Fruit fly (Drosophila melanogaster) whole organism, embryonic: ENCODE measurements around the gene CG32278.

ENCODE experiments used
- Atf3 ChIP-seq: fragments of 200-800 bp; sonication (Bioruptor generic); optimal IDR thresholded peaks from 3 replicates; lab custom pipeline; 2016; ENCODE audit warnings: missing biosample characterization, missing genetic modification characterization
- CG11247 ChIP-seq: fragments of 200-800 bp; sonication (Bioruptor generic); IDR thresholded peaks from 2 replicates; pipeline ENCODE4 v1.3.6; 2022; ENCODE audit warnings: missing biosample characterization, missing genetic modification characterization
- CG11456 ChIP-seq: fragments of 200-800 bp; sonication (Bioruptor generic); IDR thresholded peaks from 3 replicates; pipeline ENCODE4 v1.3.6; 2022; ENCODE audit warnings: missing biosample characterization, missing genetic modification characterization
- CG12104 ChIP-seq: fragments of 200-800 bp; sonication (Bioruptor generic); optimal IDR thresholded peaks from 3 replicates; lab custom pipeline; 2016; ENCODE audit warnings: missing biosample characterization, missing genetic modification characterization
- CG12236 ChIP-seq: fragments of 200-800 bp; sonication (Bioruptor generic); optimal IDR thresholded peaks from 2 replicates; lab custom pipeline; 2016; ENCODE audit warnings: missing biosample characterization, missing genetic modification characterization
- CG13775 ChIP-seq: fragments of 200-800 bp; sonication (Bioruptor generic); optimal IDR thresholded peaks from 3 replicates; lab custom pipeline; 2017; ENCODE audit warnings: missing biosample characterization, mild to moderate bottlenecking, missing genetic modification characterization
- CG1529 ChIP-seq: fragments of 200-800 bp; sonication (Bioruptor generic); optimal IDR thresholded peaks from 3 replicates; lab custom pipeline; 2018; ENCODE audit warnings: missing biosample characterization, missing genetic modification characterization
- CG1792 ChIP-seq: fragments of 200-800 bp; sonication (Bioruptor generic); optimal IDR thresholded peaks from 2 replicates; lab custom pipeline; 2016; ENCODE audit warnings: missing biosample characterization, missing genetic modification characterization
- CG30020 ChIP-seq: fragments of 200-800 bp; optimal IDR thresholded peaks from 2 replicates; lab custom pipeline; 2019; ENCODE audit warnings: missing biosample characterization, mild to moderate bottlenecking, missing genetic modification characterization, moderate library complexity
- CG3407 ChIP-seq: fragments of 200-800 bp; sonication (Bioruptor generic); optimal IDR thresholded peaks from 2 replicates; lab custom pipeline; 2018; ENCODE audit warnings: missing biosample characterization, mild to moderate bottlenecking, missing genetic modification characterization
- CG3995 ChIP-seq: fragments of 200-800 bp; sonication (Bioruptor generic); optimal IDR thresholded peaks from 3 replicates; lab custom pipeline; 2016; ENCODE audit warnings: missing biosample characterization, missing genetic modification characterization
- CG4282 ChIP-seq: fragments of 200-800 bp; sonication (Bioruptor generic); optimal IDR thresholded peaks from 2 replicates; lab custom pipeline; 2016; ENCODE audit warnings: missing biosample characterization, missing genetic modification characterization
- CG4730 ChIP-seq: fragments of 200-800 bp; sonication (Bioruptor generic); IDR thresholded peaks from 2 replicates; pipeline ENCODE4 v1.3.6; 2022; ENCODE audit warnings: missing biosample characterization, missing genetic modification characterization
- CG5245 ChIP-seq: fragments of 200-800 bp; sonication (Bioruptor generic); optimal IDR thresholded peaks from 3 replicates; lab custom pipeline; 2016; ENCODE audit warnings: missing biosample characterization, missing genetic modification characterization
- CG6254 ChIP-seq: fragments of 200-800 bp; sonication (Bioruptor generic); optimal IDR thresholded peaks from 3 replicates; lab custom pipeline; 2017; ENCODE audit warnings: mild to moderate bottlenecking, missing biosample characterization, missing genetic modification reagents, missing genetic modification characterization
- CG6854 ChIP-seq: fragments of 200-800 bp; sonication (Bioruptor generic); optimal IDR thresholded peaks from 3 replicates; lab custom pipeline; 2017; ENCODE audit warnings: missing biosample characterization, mild to moderate bottlenecking, missing genetic modification characterization
- CG7556 ChIP-seq: fragments of 200-800 bp; sonication (Bioruptor generic); optimal IDR thresholded peaks from 2 replicates; lab custom pipeline; 2017; ENCODE audit warnings: missing biosample characterization, mild to moderate bottlenecking, missing genetic modification characterization
- CG7745 ChIP-seq: fragments of 200-800 bp; sonication (Bioruptor generic); optimal IDR thresholded peaks from 2 replicates; lab custom pipeline; 2018; ENCODE audit warnings: missing biosample characterization, mild to moderate bottlenecking, missing genetic modification characterization, moderate library complexity
- CG7839 ChIP-seq: fragments of 200-800 bp; sonication (Bioruptor generic); optimal IDR thresholded peaks from 3 replicates; lab custom pipeline; 2018; ENCODE audit warnings: missing biosample characterization, mild to moderate bottlenecking, missing genetic modification characterization, moderate library complexity
- CG8388 ChIP-seq: fragments of 200-800 bp; sonication (Bioruptor generic); optimal IDR thresholded peaks from 2 replicates; lab custom pipeline; 2019; ENCODE audit warnings: missing biosample characterization, mild to moderate bottlenecking, missing genetic modification characterization, moderate library complexity
- CG9609 ChIP-seq: fragments of 200-800 bp; sonication (Bioruptor generic); optimal IDR thresholded peaks from 3 replicates; lab custom pipeline; 2016; ENCODE audit warnings: missing biosample characterization, missing genetic modification characterization
- CG9727 ChIP-seq: fragments of 200-800 bp; sonication (Bioruptor generic); optimal IDR thresholded peaks from 3 replicates; lab custom pipeline; 2017; ENCODE audit warnings: missing biosample characterization, mild to moderate bottlenecking, missing genetic modification characterization
- CG9817 ChIP-seq: fragments of 200-800 bp; sonication (Bioruptor generic); optimal IDR thresholded peaks from 2 replicates; lab custom pipeline; 2018; ENCODE audit warnings: missing biosample characterization, mild to moderate bottlenecking, missing genetic modification characterization, moderate library complexity
- CkIIα-i1 ChIP-seq: fragments of 200-800 bp; sonication (Bioruptor generic); IDR thresholded peaks from 2 replicates; pipeline ENCODE4 v1.3.6; 2022; ENCODE audit warnings: missing biosample characterization, missing genetic modification characterization
- Dek ChIP-seq: fragments of 200-800 bp; sonication (Bioruptor generic); optimal IDR thresholded peaks from 3 replicates; lab custom pipeline; 2019; ENCODE audit warnings: missing biosample characterization, mild to moderate bottlenecking, missing genetic modification characterization, moderate library complexity
- Doc3 ChIP-seq: fragments of 200-800 bp; sonication (Bioruptor generic); IDR thresholded peaks from 3 replicates; pipeline ENCODE4 v1.3.6; 2022; ENCODE audit warnings: missing biosample characterization, missing genetic modification characterization; ENCODE audit not compliant: partially characterized antibody
- ERR ChIP-seq: fragments of 200-800 bp; sonication (Bioruptor generic); optimal IDR thresholded peaks from 2 replicates; lab custom pipeline; 2016; ENCODE audit warnings: missing biosample characterization, missing genetic modification characterization
- Eip74EF ChIP-seq, 2 experiments: fragments of 200-800 bp in 1 of 2; fragments of >200 bp in 1 of 2; sonication (Bioruptor generic) in 1 of 2; optimal IDR thresholded peaks; 2 replicates each; lab custom pipeline; 2017 to 2019; ENCODE audit warnings: missing biosample characterization in 2 of 2, missing genetic modification characterization in 2 of 2, mild to moderate bottlenecking in 1 of 2, moderate library complexity in 1 of 2
- Kr ChIP-seq: fragments of 200-800 bp; sonication (Bioruptor generic); optimal IDR thresholded peaks from 2 replicates; lab custom pipeline; 2017; ENCODE audit warnings: missing biosample characterization, mild to moderate bottlenecking, missing genetic modification characterization
- Mes4 ChIP-seq: fragments of 200-800 bp; sonication (Bioruptor generic); optimal IDR thresholded peaks from 2 replicates; lab custom pipeline; 2016; ENCODE audit warnings: missing biosample characterization, missing genetic modification characterization
- Myb ChIP-seq: fragments of 200-800 bp; sonication (Bioruptor generic); optimal IDR thresholded peaks from 2 replicates; lab custom pipeline; 2016; ENCODE audit warnings: missing biosample characterization, missing genetic modification characterization
- Nf-YA ChIP-seq: fragments of 200-800 bp; sonication (Bioruptor generic); IDR thresholded peaks from 2 replicates; pipeline ENCODE4 v1.3.6; 2022; ENCODE audit warnings: missing biosample characterization, missing genetic modification characterization
- Nf-YB ChIP-seq: fragments of 200-800 bp; sonication (Bioruptor generic); optimal IDR thresholded peaks from 3 replicates; lab custom pipeline; 2019; ENCODE audit warnings: missing biosample characterization, mild to moderate bottlenecking, missing genetic modification characterization, moderate library complexity
- YL-1 ChIP-seq: fragments of 200-800 bp; sonication (Bioruptor generic); optimal IDR thresholded peaks from 3 replicates; lab custom pipeline; 2017; ENCODE audit warnings: missing biosample characterization, mild to moderate bottlenecking, missing genetic modification characterization
- btn ChIP-seq: fragments of 200-800 bp; sonication (Bioruptor generic); optimal IDR thresholded peaks from 2 replicates; lab custom pipeline; 2016; ENCODE audit warnings: missing biosample characterization, missing genetic modification characterization
- chn ChIP-seq: fragments of 200-800 bp; sonication (Bioruptor generic); optimal IDR thresholded peaks from 2 replicates; lab custom pipeline; 2016; ENCODE audit warnings: missing biosample characterization, missing genetic modification characterization
- ci ChIP-seq: fragments of 200-800 bp; sonication (Bioruptor generic); IDR thresholded peaks from 3 replicates; pipeline ENCODE4 v1.3.6; 2022; ENCODE audit warnings: missing biosample characterization, missing genetic modification characterization
- danr ChIP-seq: fragments of 200-800 bp; sonication (Bioruptor generic); IDR thresholded peaks from 2 replicates; pipeline ENCODE4 v1.3.6; 2022; ENCODE audit warnings: missing biosample characterization, missing genetic modification characterization
- emc ChIP-seq: fragments of 200-800 bp; sonication (Bioruptor generic); optimal IDR thresholded peaks from 2 replicates; lab custom pipeline; 2016; ENCODE audit warnings: missing biosample characterization, missing genetic modification characterization
- eyg ChIP-seq: fragments of 200-800 bp; sonication (Bioruptor generic); optimal IDR thresholded peaks from 3 replicates; lab custom pipeline; 2016; ENCODE audit warnings: missing biosample characterization, missing genetic modification characterization
- kah ChIP-seq: fragments of 200-800 bp; sonication (Bioruptor generic); optimal IDR thresholded peaks from 2 replicates; lab custom pipeline; 2018; ENCODE audit warnings: missing biosample characterization, mild to moderate bottlenecking, missing genetic modification characterization
- kay ChIP-seq: fragments of 200-800 bp; sonication (Bioruptor generic); optimal IDR thresholded peaks from 2 replicates; lab custom pipeline; 2016; ENCODE audit warnings: missing biosample characterization, missing genetic modification characterization
- lola ChIP-seq, 3 experiments: fragments of >200 bp in 2 of 3; fragments of 200-800 bp in 1 of 3; sonication (Bioruptor generic) in 1 of 3; optimal IDR thresholded peaks; 2 replicates each; lab custom pipeline; 2017 to 2019; ENCODE audit warnings: missing biosample characterization in 3 of 3, missing genetic modification characterization in 3 of 3, mild to moderate bottlenecking in 1 of 3, moderate library complexity in 1 of 3
- luna ChIP-seq: fragments of 200-800 bp; sonication (Bioruptor generic); optimal IDR thresholded peaks from 2 replicates; lab custom pipeline; 2016; ENCODE audit warnings: missing biosample characterization, missing genetic modification characterization
- nerfin-2 ChIP-seq: fragments of 200-800 bp; sonication (Bioruptor generic); IDR thresholded peaks from 2 replicates; pipeline ENCODE4 v1.3.6; 2022; ENCODE audit warnings: missing biosample characterization, missing genetic modification characterization; ENCODE audit not compliant: partially characterized antibody
- nmo ChIP-seq: fragments of 200-800 bp; sonication (Bioruptor generic); optimal IDR thresholded peaks from 2 replicates; lab custom pipeline; 2018; ENCODE audit warnings: missing biosample characterization, mild to moderate bottlenecking, missing genetic modification characterization, moderate library complexity
- onecut ChIP-seq: fragments of 200-800 bp; sonication (Bioruptor generic); IDR thresholded peaks from 2 replicates; pipeline ENCODE4 v1.3.6; 2022; ENCODE audit warnings: missing biosample characterization, missing genetic modification characterization
- p53 ChIP-seq: fragments of 200-800 bp; sonication (Bioruptor generic); optimal IDR thresholded peaks from 2 replicates; lab custom pipeline; 2016; ENCODE audit warnings: missing biosample characterization, missing genetic modification characterization
- pho ChIP-seq: fragments of 200-800 bp; sonication (Bioruptor generic); optimal IDR thresholded peaks from 2 replicates; lab custom pipeline; 2016; ENCODE audit warnings: missing biosample characterization, missing genetic modification characterization
- sd ChIP-seq: fragments of 200-800 bp; sonication (Bioruptor generic); optimal IDR thresholded peaks from 3 replicates; lab custom pipeline; 2018; ENCODE audit warnings: missing biosample characterization, mild to moderate bottlenecking, missing genetic modification characterization, moderate library complexity
- ttk ChIP-seq: fragments of 200-800 bp; sonication (Bioruptor generic); IDR thresholded peaks from 2 replicates; pipeline ENCODE4 v2.1.2; 2022; ENCODE audit warnings: missing biosample characterization, missing genetic modification characterization

CG32278 gene

dm6 chr3L:3194059-3194458 lies 25.0 kb downstream of the CG32278 start (continued):
- TF ChIP-seq chn (GFP tag; lab: Kevin White, UChicago): peak; percentile 76
- TF ChIP-seq CG9727 (GFP tag; lab: Kevin White, UChicago): peak; percentile 94
- TF ChIP-seq CG11456 (GFP tag; lab: Robert Waterston, UW): peak; percentile 91
- TF ChIP-seq Nf-YB: peak; percentile 82
- peak; percentile 80 for TF ChIP-seq kay (GFP tag; lab: Kevin White, UChicago)
- TF ChIP-seq CG1792 (GFP tag; lab: Kevin White, UChicago): peak; percentile 50
- no peak for TF ChIP-seq CG4282 (GFP tag; lab: Kevin White, UChicago)
- TF ChIP-seq CG11247: peak; percentile 92
- TF ChIP-seq CkIIα-i1 (GFP tag; lab: Robert Waterston, UW): 0 out of 2 replicates have a peak, but pooled peaks have one; percentile 15
- peak; percentile 88 for TF ChIP-seq kah (GFP tag; lab: Kevin White, UChicago)
- TF ChIP-seq Atf3 (GFP tag; lab: Kevin White, UChicago): peak; percentile 4
- TF ChIP-seq CG3407 (GFP tag; lab: Kevin White, UChicago): peak; percentile 80
- TF ChIP-seq danr (GFP tag; lab: Robert Waterston, UW): peak; percentile 85
- no peak for TF ChIP-seq Doc3 (GFP tag; lab: Robert Waterston, UW)
- TF ChIP-seq sd: peak; percentile 79
- peak; percentile 32 for TF ChIP-seq Myb (GFP tag; lab: Kevin White, UChicago)
- TF ChIP-seq eyg (GFP tag; lab: Kevin White, UChicago): no peak
- TF ChIP-seq Dek: peak; percentile 93
- TF ChIP-seq luna (GFP tag; lab: Kevin White, UChicago): peak; percentile 8
- TF ChIP-seq Kr: no peak
- TF ChIP-seq ERR (GFP tag; lab: Kevin White, UChicago): peak; percentile 50
- peak; percentile 36 for TF ChIP-seq CG3995 (GFP tag; lab: Kevin White, UChicago)
- TF ChIP-seq CG7839: peak; percentile 95
- TF ChIP-seq CG6254 (GFP tag; lab: Kevin White, UChicago): peak; percentile 93
- TF ChIP-seq YL-1 (GFP tag; lab: Kevin White, UChicago): peak; percentile 74
- TF ChIP-seq emc: no peak
- TF ChIP-seq CG7556 (GFP tag; lab: Kevin White, UChicago): peak; percentile 92
- peak; percentile 96 for TF ChIP-seq nmo
- peak; percentile 91 for TF ChIP-seq ttk (GFP tag; lab: Robert Waterston, UW)
- TF ChIP-seq CG4730 (GFP tag; lab: Robert Waterston, UW): peak; percentile 90
- peak; percentile 48 for TF ChIP-seq CG30020
- peak; percentile 56 for TF ChIP-seq CG7745
- TF ChIP-seq CG6854 (GFP tag; lab: Kevin White, UChicago): peak; percentile 88
- peak; percentile 87 for TF ChIP-seq CG5245 (GFP tag; lab: Kevin White, UChicago)
- TF ChIP-seq onecut (GFP tag; lab: Robert Waterston, UW): peak; percentile 91
- peak; percentile 29 for TF ChIP-seq pho (GFP tag; lab: Kevin White, UChicago)
- TF ChIP-seq p53: no peak
- TF ChIP-seq Eip74EF (GFP tag; optimal IDR thresholded peaks at IDR 0.05; lab: Kevin White, UChicago): peak in 1 of 2 experiments; percentile 91
- peak; percentile 89 for TF ChIP-seq CG12104
- TF ChIP-seq CG8388: peak; percentile 95
- peak; percentile 13 for TF ChIP-seq CG9609 (GFP tag; lab: Kevin White, UChicago)
- no peak for TF ChIP-seq nerfin-2 (GFP tag; lab: Robert Waterston, UW)
- peak; percentile 88 for TF ChIP-seq CG13775
- TF ChIP-seq btn (GFP tag; lab: Kevin White, UChicago): no peak
- TF ChIP-seq CG9817: peak; percentile 82
- TF ChIP-seq Nf-YA: peak; percentile 88
- peak; percentile 97 for TF ChIP-seq ci (GFP tag; lab: Robert Waterston, UW)
- no peak for TF ChIP-seq CG12236
- TF ChIP-seq Mes4: peak; percentile 8
- peak in 1 of 3 experiments; percentile 88 for TF ChIP-seq lola (GFP tag; optimal IDR thresholded peaks at IDR 0.05; lab: Kevin White, UChicago)
- peak; percentile 88 for TF ChIP-seq CG1529 (GFP tag; lab: Kevin White, UChicago)
